Fruit fly (Drosophila melanogaster) whole organism, wandering third instar larva: Measurements from ENCODE around the gene Fur1.
A peak's percentile ranks its signal among the peaks of the same experiment; 100 is the strongest.

ENCODE experiments used
- Abd-B ChIP-seq: fragments of >200 bp; optimal IDR thresholded peaks from 2 replicates; lab custom pipeline; 2017; ENCODE audit warnings: missing biosample characterization, missing genetic modification characterization
- CG32264 ChIP-seq: fragments of 200-800 bp; sonication (Bioruptor generic); optimal IDR thresholded peaks from 2 replicates; lab custom pipeline; 2016; ENCODE audit warnings: missing biosample characterization, missing genetic modification characterization
- CG9705 ChIP-seq: fragments of 200-800 bp; sonication (Bioruptor generic); optimal IDR thresholded peaks from 2 replicates; lab custom pipeline; 2018; ENCODE audit warnings: missing biosample characterization, mild to moderate bottlenecking, missing genetic modification characterization
- CrebA ChIP-seq: fragments of 200-800 bp; sonication (Bioruptor generic); optimal IDR thresholded peaks from 2 replicates; lab custom pipeline; 2016; ENCODE audit warnings: missing biosample characterization, mild to moderate bottlenecking, missing genetic modification characterization, borderline replicate concordance
- Dfd ChIP-seq: fragments of >200 bp; optimal IDR thresholded peaks from 2 replicates; lab custom pipeline; 2017; ENCODE audit warnings: missing biosample characterization, missing genetic modification characterization
- Dif ChIP-seq: fragments of 200-275, 200-300 bp; sonication (Bioruptor generic); optimal IDR thresholded peaks from 2 replicates; lab custom pipeline; 2018; ENCODE audit warnings: missing biosample characterization, missing genetic modification characterization; ENCODE audit not compliant: partially characterized antibody
- GATAd ChIP-seq: sonication (Bioruptor generic); optimal IDR thresholded peaks from 2 replicates; lab custom pipeline; 2016; ENCODE audit warnings: missing biosample characterization, missing genetic modification characterization
- HLH106 ChIP-seq: fragments of 200-800 bp; optimal IDR thresholded peaks from 3 replicates; lab custom pipeline; 2019; ENCODE audit warnings: missing biosample characterization, mild to moderate bottlenecking, missing genetic modification characterization, moderate library complexity
- Hnf4 ChIP-seq: fragments of 200-800 bp; sonication (Bioruptor generic); optimal IDR thresholded peaks from 2 replicates; lab custom pipeline; 2016; ENCODE audit warnings: missing biosample characterization, mild to moderate bottlenecking, missing genetic modification characterization
- Hr78 ChIP-seq: fragments of >200 bp; optimal IDR thresholded peaks from 2 replicates; lab custom pipeline; 2017; ENCODE audit warnings: missing biosample characterization, missing genetic modification characterization
- Hr83 ChIP-seq: fragments of 200-300 bp; sonication (Bioruptor generic); optimal IDR thresholded peaks from 2 replicates; lab custom pipeline; 2016; ENCODE audit warnings: missing biosample characterization, mild to moderate bottlenecking, missing genetic modification characterization, moderate library complexity; ENCODE audit not compliant: poor library complexity, severe bottlenecking
- Jra ChIP-seq: sonication (Bioruptor generic); optimal IDR thresholded peaks from 2 replicates; lab custom pipeline; 2016; ENCODE audit warnings: missing biosample characterization, missing genetic modification characterization
- Mio ChIP-seq: sonication (Bioruptor generic); optimal IDR thresholded peaks from 2 replicates; lab custom pipeline; 2016; ENCODE audit warnings: missing biosample characterization, missing genetic modification characterization
- Myc ChIP-seq: fragments of >200 bp; optimal IDR thresholded peaks from 2 replicates; lab custom pipeline; 2017
- N ChIP-seq: fragments of >200 bp; optimal IDR thresholded peaks from 2 replicates; lab custom pipeline; 2018; ENCODE audit warnings: missing biosample characterization, missing external identifiers, missing genetic modification characterization
- OdsH ChIP-seq: fragments of 200-800 bp; sonication (Bioruptor generic); optimal IDR thresholded peaks from 2 replicates; lab custom pipeline; 2016; ENCODE audit warnings: missing biosample characterization, mild to moderate bottlenecking, missing genetic modification characterization
- Rel ChIP-seq, 2 experiments: fragments of 200-800 bp; sonication (Bioruptor generic) in 1 of 2; optimal IDR thresholded peaks; 2 replicates in 1 of 2; 3 replicates in 1 of 2; lab custom pipeline; 2016 to 2019; ENCODE audit warnings: mild to moderate bottlenecking in 2 of 2, missing biosample characterization in 2 of 2, missing genetic modification characterization in 2 of 2, moderate library complexity in 1 of 2
- Sp1 ChIP-seq: fragments of 200-800 bp; sonication (Bioruptor generic); optimal IDR thresholded peaks from 3 replicates; lab custom pipeline; 2019; ENCODE audit warnings: missing biosample characterization, mild to moderate bottlenecking, missing genetic modification characterization, moderate library complexity
- Vsx2 ChIP-seq: fragments of 200-300, 225-300 bp; sonication (Bioruptor generic); optimal IDR thresholded peaks from 2 replicates; lab custom pipeline; 2018; ENCODE audit warnings: missing biosample characterization, missing genetic modification characterization; ENCODE audit not compliant: partially characterized antibody
- br ChIP-seq: fragments of 200-800 bp; sonication (Bioruptor generic); optimal IDR thresholded peaks from 2 replicates; lab custom pipeline; 2016; ENCODE audit warnings: missing biosample characterization, missing genetic modification characterization
- brk ChIP-seq: fragments of 200-800 bp; sonication (Bioruptor generic); optimal IDR thresholded peaks from 2 replicates; lab custom pipeline; 2016; ENCODE audit warnings: missing biosample characterization, mild to moderate bottlenecking, missing genetic modification characterization
- dl ChIP-seq, 2 experiments: fragments of 175-275, 200-275 bp in 1 of 2; fragments of 200-275 bp in 1 of 2; sonication (Bioruptor generic); optimal IDR thresholded peaks; lab custom pipeline; 2018; ENCODE audit warnings: mild to moderate bottlenecking in 2 of 2, missing biosample characterization in 2 of 2, missing genetic modification characterization in 2 of 2, moderate library complexity in 2 of 2; ENCODE audit not compliant: partially characterized antibody in 2 of 2, insufficient read depth in 1 of 2
- dmrt93B ChIP-seq: fragments of 200-800 bp; sonication (Bioruptor generic); optimal IDR thresholded peaks from 2 replicates; lab custom pipeline; 2018; ENCODE audit warnings: missing biosample characterization, mild to moderate bottlenecking, missing genetic modification characterization
- dsf ChIP-seq: sonication (Bioruptor generic); optimal IDR thresholded peaks from 2 replicates; lab custom pipeline; 2016; ENCODE audit warnings: missing biosample characterization, missing genetic modification characterization, borderline replicate concordance
- ey ChIP-seq: fragments of 200-800 bp; sonication (Bioruptor generic); optimal IDR thresholded peaks from 2 replicates; lab custom pipeline; 2016; ENCODE audit warnings: missing biosample characterization, missing genetic modification characterization
- foxo ChIP-seq, 2 experiments: fragments of 200-800 bp; sonication (Bioruptor generic); optimal IDR thresholded peaks; 2 replicates in 1 of 2; 3 replicates in 1 of 2; lab custom pipeline; 2016 to 2017; ENCODE audit warnings: missing biosample characterization in 2 of 2, missing genetic modification characterization in 2 of 2
- fru ChIP-seq: fragments of 200-800 bp; sonication (Bioruptor generic); optimal IDR thresholded peaks from 3 replicates; lab custom pipeline; 2016; ENCODE audit warnings: missing biosample characterization, mild to moderate bottlenecking, missing genetic modification characterization
- h ChIP-seq: fragments of 200-800 bp; sonication (Bioruptor generic); optimal IDR thresholded peaks from 3 replicates; lab custom pipeline; 2016; ENCODE audit warnings: missing biosample characterization, mild to moderate bottlenecking, missing genetic modification characterization
- jim ChIP-seq: fragments of 175-275, 200-325 bp; sonication (Bioruptor generic); optimal IDR thresholded peaks from 2 replicates; lab custom pipeline; 2016; ENCODE audit warnings: missing biosample characterization, mild to moderate bottlenecking, missing genetic modification characterization
- lola ChIP-seq: fragments of >200 bp; optimal IDR thresholded peaks from 2 replicates; lab custom pipeline; 2017; ENCODE audit warnings: missing biosample characterization, missing genetic modification characterization
- pan ChIP-seq: fragments of >200 bp; optimal IDR thresholded peaks from 2 replicates; lab custom pipeline; 2017
- psq ChIP-seq: fragments of 200-800 bp; sonication (Bioruptor generic); optimal IDR thresholded peaks from 3 replicates; lab custom pipeline; 2017; ENCODE audit warnings: missing biosample characterization, mild to moderate bottlenecking, missing genetic modification characterization, moderate library complexity
- rgr ChIP-seq: fragments of 200-800 bp; sonication (Bioruptor generic); optimal IDR thresholded peaks from 3 replicates; lab custom pipeline; 2016; ENCODE audit warnings: missing biosample characterization, mild to moderate bottlenecking, missing genetic modification characterization
- sage ChIP-seq: fragments of 200-800 bp; sonication (Bioruptor generic); optimal IDR thresholded peaks from 2 replicates; lab custom pipeline; 2016; ENCODE audit warnings: missing biosample characterization, mild to moderate bottlenecking, missing genetic modification characterization
- sv ChIP-seq: fragments of 200-800 bp; sonication (Bioruptor generic); optimal IDR thresholded peaks from 3 replicates; lab custom pipeline; 2016; ENCODE audit warnings: missing biosample characterization, missing genetic modification characterization
- tai ChIP-seq: sonication (Bioruptor generic); optimal IDR thresholded peaks from 2 replicates; lab custom pipeline; 2016; ENCODE audit warnings: missing biosample characterization, missing genetic modification characterization
- usp ChIP-seq: fragments of >200 bp; optimal IDR thresholded peaks from 2 replicates; lab custom pipeline; 2017; ENCODE audit warnings: missing biosample characterization, missing genetic modification characterization
- woc ChIP-seq: sonication (Bioruptor generic); optimal IDR thresholded peaks from 2 replicates; lab custom pipeline; 2016; ENCODE audit warnings: missing biosample characterization, mild to moderate bottlenecking, missing genetic modification characterization

Gene Fur1

dm6 chr3R:25447451-25447850 is 25.4 kb downstream of the Fur1 start:
- TF ChIP-seq jim (GFP tag; lab: Kevin White, UChicago) = no peak
- no peak for TF ChIP-seq Abd-B (GFP tag; lab: Kevin White, UChicago)
- TF ChIP-seq pan (lab: Kevin White, UChicago) = no peak
- no peak for TF ChIP-seq GATAd (GFP tag; lab: Kevin White, UChicago)
- TF ChIP-seq N (GFP tag; lab: Kevin White, UChicago) = no peak
- TF ChIP-seq Dfd = no peak
- TF ChIP-seq br (GFP tag; lab: Kevin White, UChicago) = no peak
- TF ChIP-seq Hr83 = no peak

dm6 chr3R:25446482-25447300 is 26.2 kb downstream of the Fur1 start:
- no peak for TF ChIP-seq lola (GFP tag; lab: Kevin White, UChicago)
- TF ChIP-seq GATAd (GFP tag; lab: Kevin White, UChicago) = no peak
- TF ChIP-seq Mio (GFP tag; lab: Kevin White, UChicago) = no peak

- TF ChIP-seq dl (GFP tag; optimal IDR thresholded peaks at IDR 0.05; lab: Kevin White, UChicago; ENCODE audit: insufficient read depth in 1 of 2, partially characterized antibody in 2 of 2) = no peak
- no peak for TF ChIP-seq usp (GFP tag; lab: Kevin White, UChicago)
- TF ChIP-seq GATAd (GFP tag; lab: Kevin White, UChicago) = no peak
- TF ChIP-seq h = peak; percentile 64
- TF ChIP-seq Vsx2 (GFP tag; lab: Kevin White, UChicago) = no peak
- TF ChIP-seq Hr83 = no peak
- no peak for TF ChIP-seq brk
- peak; percentile 79 for TF ChIP-seq fru
- no peak for TF ChIP-seq lola (GFP tag; lab: Kevin White, UChicago)
- TF ChIP-seq Rel (GFP tag; optimal IDR thresholded peaks at IDR 0.05; lab: Kevin White, UChicago) = no peak
- TF ChIP-seq Rel (tag; optimal IDR thresholded peaks at IDR 0.05; lab: Kevin White, UChicago) = no peak
- peak in 1 of 2 experiments; percentile 70 for TF ChIP-seq foxo (GFP tag; optimal IDR thresholded peaks at IDR 0.05; lab: Kevin White, UChicago)
- peak; percentile 24 for TF ChIP-seq dmrt93B (GFP tag; lab: Kevin White, UChicago)
- TF ChIP-seq sv = peak; percentile 56
- peak; percentile 48 for TF ChIP-seq OdsH (GFP tag; lab: Kevin White, UChicago)
- TF ChIP-seq tai (GFP tag; lab: Kevin White, UChicago) = no peak
- no peak for TF ChIP-seq CG9705 (GFP tag; lab: Kevin White, UChicago)
- TF ChIP-seq pan (lab: Kevin White, UChicago) = no peak
- no peak for TF ChIP-seq N (GFP tag; lab: Kevin White, UChicago)
- peak; percentile 28 for TF ChIP-seq Sp1 (GFP tag; lab: Kevin White, UChicago)
- TF ChIP-seq Jra (GFP tag; lab: Kevin White, UChicago) = peak; percentile 1
- peak; percentile 68 for TF ChIP-seq woc (GFP tag; lab: Kevin White, UChicago)
- no peak for TF ChIP-seq Dif (GFP tag; lab: Kevin White, UChicago)
- no peak for TF ChIP-seq Myc (lab: Kevin White, UChicago)
- peak; percentile 60 for TF ChIP-seq ey (GFP tag; lab: Kevin White, UChicago)
- peak; percentile 59 for TF ChIP-seq HLH106 (tag; lab: Kevin White, UChicago)
- TF ChIP-seq Dfd = no peak
- TF ChIP-seq CG32264 = no peak
- peak; percentile 31 for TF ChIP-seq Hnf4
- no peak for TF ChIP-seq jim (GFP tag; lab: Kevin White, UChicago)
- TF ChIP-seq Hr78 (GFP tag; lab: Kevin White, UChicago) = no peak
- no peak for TF ChIP-seq Abd-B (GFP tag; lab: Kevin White, UChicago)
- TF ChIP-seq psq (GFP tag; lab: Kevin White, UChicago) = no peak
- no peak for TF ChIP-seq dsf (GFP tag; lab: Kevin White, UChicago)
- no peak for TF ChIP-seq CrebA
- TF ChIP-seq br (GFP tag; lab: Kevin White, UChicago) = peak; percentile 51
- peak; percentile 65 for TF ChIP-seq rgr (GFP tag; lab: Kevin White, UChicago)
- no peak for TF ChIP-seq sage (GFP tag; lab: Kevin White, UChicago)
- no peak for TF ChIP-seq Mio (GFP tag; lab: Kevin White, UChicago)
These were observed 27.1 kb downstream of the Fur1 start for dm6 chr3R:25445546-25446400.
